Worm (Caenorhabditis elegans) whole organism, mixed stage, embryonic: ENCODE data around the gene srh-265.

Source experiments
- cnd-1 ChIP-seq: fragments of 200-800 bp; sonication (Bioruptor generic); optimal IDR thresholded peaks from 2 replicates; lab custom pipeline; 2018; ENCODE audit warnings: mild to moderate bottlenecking, missing genetic modification characterization, missing compliant biosample characterization
- elt-1 ChIP-seq: sonication (generic microtip); optimal IDR thresholded peaks from 2 replicates; lab custom pipeline; 2017; ENCODE audit warnings: missing genetic modification characterization, mild to moderate bottlenecking, missing compliant biosample characterization, antibody characterized with exemption, moderate library complexity, borderline replicate concordance; ENCODE audit not compliant: insufficient read depth
- elt-3 ChIP-seq: fragments of 150-350 bp; optimal IDR thresholded peaks from 2 replicates; lab custom pipeline; 2014; ENCODE audit warnings: missing biosample characterization, missing genetic modification characterization
- nhr-28 ChIP-seq: fragments of 150-350 bp; optimal IDR thresholded peaks from 2 replicates; lab custom pipeline; 2014; ENCODE audit warnings: missing biosample characterization, missing genetic modification characterization

DNA sequence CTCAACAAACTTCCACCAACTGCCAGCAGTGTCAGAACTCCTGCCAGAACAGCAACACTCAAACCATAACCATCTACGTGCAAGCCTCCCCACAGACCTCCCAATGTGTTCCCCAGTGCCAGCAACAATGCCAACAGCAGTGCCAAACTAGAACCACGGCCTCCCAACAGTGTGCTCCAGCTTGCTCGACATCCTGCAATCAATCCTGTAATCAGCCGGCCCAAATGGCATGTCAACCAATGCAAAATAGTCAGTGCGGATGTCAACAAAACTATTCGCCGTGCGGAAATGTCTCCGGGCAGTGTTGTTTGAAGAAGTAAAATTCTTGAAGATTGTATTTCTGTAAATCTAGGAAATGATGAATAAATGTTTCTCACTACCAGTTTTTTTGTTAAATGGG is 50.7 kb downstream of the srh-265 start:
- TF ChIP-seq nhr-28 (tag; lab: Kevin White, UChicago) (no peak), cnd-1 (tag; lab: Kevin White, UChicago) (no peak), elt-3 (tag; lab: Kevin White, UChicago) (no peak), elt-1 (tag; lab: Kevin White, UChicago) (no peak)
